Fruit fly (Drosophila melanogaster) whole organism, wandering third instar larva: Measurements from ENCODE around the gene MRG15.

ENCODE experiments used
- Abd-B ChIP-seq: fragments of >200 bp; optimal IDR thresholded peaks from 2 replicates; lab custom pipeline; 2017; ENCODE audit warnings: missing biosample characterization, missing genetic modification characterization
- CG32264 ChIP-seq: fragments of 200-800 bp; sonication (Bioruptor generic); optimal IDR thresholded peaks from 2 replicates; lab custom pipeline; 2016; ENCODE audit warnings: missing biosample characterization, missing genetic modification characterization
- CG9705 ChIP-seq: fragments of 200-800 bp; sonication (Bioruptor generic); optimal IDR thresholded peaks from 2 replicates; lab custom pipeline; 2018; ENCODE audit warnings: missing biosample characterization, mild to moderate bottlenecking, missing genetic modification characterization
- Dfd ChIP-seq: fragments of >200 bp; optimal IDR thresholded peaks from 2 replicates; lab custom pipeline; 2017; ENCODE audit warnings: missing biosample characterization, missing genetic modification characterization
- Dif ChIP-seq: fragments of 200-275, 200-300 bp; sonication (Bioruptor generic); optimal IDR thresholded peaks from 2 replicates; lab custom pipeline; 2018; ENCODE audit warnings: missing biosample characterization, missing genetic modification characterization; ENCODE audit not compliant: partially characterized antibody
- GATAd ChIP-seq: sonication (Bioruptor generic); optimal IDR thresholded peaks from 2 replicates; lab custom pipeline; 2016; ENCODE audit warnings: missing biosample characterization, missing genetic modification characterization
- HLH106 ChIP-seq: fragments of 200-800 bp; optimal IDR thresholded peaks from 3 replicates; lab custom pipeline; 2019; ENCODE audit warnings: missing biosample characterization, mild to moderate bottlenecking, missing genetic modification characterization, moderate library complexity
- Hnf4 ChIP-seq: fragments of 200-800 bp; sonication (Bioruptor generic); optimal IDR thresholded peaks from 2 replicates; lab custom pipeline; 2016; ENCODE audit warnings: missing biosample characterization, mild to moderate bottlenecking, missing genetic modification characterization
- Hr78 ChIP-seq: fragments of >200 bp; optimal IDR thresholded peaks from 2 replicates; lab custom pipeline; 2017; ENCODE audit warnings: missing biosample characterization, missing genetic modification characterization
- Hr83 ChIP-seq: fragments of 200-300 bp; sonication (Bioruptor generic); optimal IDR thresholded peaks from 2 replicates; lab custom pipeline; 2016; ENCODE audit warnings: missing biosample characterization, mild to moderate bottlenecking, missing genetic modification characterization, moderate library complexity; ENCODE audit not compliant: poor library complexity, severe bottlenecking
- Mio ChIP-seq: sonication (Bioruptor generic); optimal IDR thresholded peaks from 2 replicates; lab custom pipeline; 2016; ENCODE audit warnings: missing biosample characterization, missing genetic modification characterization
- Myc ChIP-seq: fragments of >200 bp; optimal IDR thresholded peaks from 2 replicates; lab custom pipeline; 2017
- N ChIP-seq: fragments of >200 bp; optimal IDR thresholded peaks from 2 replicates; lab custom pipeline; 2018; ENCODE audit warnings: missing biosample characterization, missing external identifiers, missing genetic modification characterization
- OdsH ChIP-seq: fragments of 200-800 bp; sonication (Bioruptor generic); optimal IDR thresholded peaks from 2 replicates; lab custom pipeline; 2016; ENCODE audit warnings: missing biosample characterization, mild to moderate bottlenecking, missing genetic modification characterization
- Rel ChIP-seq, 2 experiments: fragments of 200-800 bp; sonication (Bioruptor generic) in 1 of 2; optimal IDR thresholded peaks; 2 replicates in 1 of 2; 3 replicates in 1 of 2; lab custom pipeline; 2016 to 2019; ENCODE audit warnings: mild to moderate bottlenecking in 2 of 2, missing biosample characterization in 2 of 2, missing genetic modification characterization in 2 of 2, moderate library complexity in 1 of 2
- Sp1 ChIP-seq: fragments of 200-800 bp; sonication (Bioruptor generic); optimal IDR thresholded peaks from 3 replicates; lab custom pipeline; 2019; ENCODE audit warnings: missing biosample characterization, mild to moderate bottlenecking, missing genetic modification characterization, moderate library complexity
- Vsx2 ChIP-seq: fragments of 200-300, 225-300 bp; sonication (Bioruptor generic); optimal IDR thresholded peaks from 2 replicates; lab custom pipeline; 2018; ENCODE audit warnings: missing biosample characterization, missing genetic modification characterization; ENCODE audit not compliant: partially characterized antibody
- dl ChIP-seq, 2 experiments: fragments of 175-275, 200-275 bp in 1 of 2; fragments of 200-275 bp in 1 of 2; sonication (Bioruptor generic); optimal IDR thresholded peaks; lab custom pipeline; 2018; ENCODE audit warnings: mild to moderate bottlenecking in 2 of 2, missing biosample characterization in 2 of 2, missing genetic modification characterization in 2 of 2, moderate library complexity in 2 of 2; ENCODE audit not compliant: partially characterized antibody in 2 of 2, insufficient read depth in 1 of 2
- dmrt93B ChIP-seq: fragments of 200-800 bp; sonication (Bioruptor generic); optimal IDR thresholded peaks from 2 replicates; lab custom pipeline; 2018; ENCODE audit warnings: missing biosample characterization, mild to moderate bottlenecking, missing genetic modification characterization
- ey ChIP-seq: fragments of 200-800 bp; sonication (Bioruptor generic); optimal IDR thresholded peaks from 2 replicates; lab custom pipeline; 2016; ENCODE audit warnings: missing biosample characterization, missing genetic modification characterization
- foxo ChIP-seq, 2 experiments: fragments of 200-800 bp; sonication (Bioruptor generic); optimal IDR thresholded peaks; 2 replicates in 1 of 2; 3 replicates in 1 of 2; lab custom pipeline; 2016 to 2017; ENCODE audit warnings: missing biosample characterization in 2 of 2, missing genetic modification characterization in 2 of 2
- fru ChIP-seq: fragments of 200-800 bp; sonication (Bioruptor generic); optimal IDR thresholded peaks from 3 replicates; lab custom pipeline; 2016; ENCODE audit warnings: missing biosample characterization, mild to moderate bottlenecking, missing genetic modification characterization
- h ChIP-seq: fragments of 200-800 bp; sonication (Bioruptor generic); optimal IDR thresholded peaks from 3 replicates; lab custom pipeline; 2016; ENCODE audit warnings: missing biosample characterization, mild to moderate bottlenecking, missing genetic modification characterization
- jim ChIP-seq: fragments of 175-275, 200-325 bp; sonication (Bioruptor generic); optimal IDR thresholded peaks from 2 replicates; lab custom pipeline; 2016; ENCODE audit warnings: missing biosample characterization, mild to moderate bottlenecking, missing genetic modification characterization
- lola ChIP-seq: fragments of >200 bp; optimal IDR thresholded peaks from 2 replicates; lab custom pipeline; 2017; ENCODE audit warnings: missing biosample characterization, missing genetic modification characterization
- pan ChIP-seq: fragments of >200 bp; optimal IDR thresholded peaks from 2 replicates; lab custom pipeline; 2017
- psq ChIP-seq: fragments of 200-800 bp; sonication (Bioruptor generic); optimal IDR thresholded peaks from 3 replicates; lab custom pipeline; 2017; ENCODE audit warnings: missing biosample characterization, mild to moderate bottlenecking, missing genetic modification characterization, moderate library complexity
- sage ChIP-seq: fragments of 200-800 bp; sonication (Bioruptor generic); optimal IDR thresholded peaks from 2 replicates; lab custom pipeline; 2016; ENCODE audit warnings: missing biosample characterization, mild to moderate bottlenecking, missing genetic modification characterization
- sv ChIP-seq: fragments of 200-800 bp; sonication (Bioruptor generic); optimal IDR thresholded peaks from 3 replicates; lab custom pipeline; 2016; ENCODE audit warnings: missing biosample characterization, missing genetic modification characterization
- usp ChIP-seq: fragments of >200 bp; optimal IDR thresholded peaks from 2 replicates; lab custom pipeline; 2017; ENCODE audit warnings: missing biosample characterization, missing genetic modification characterization
- woc ChIP-seq: sonication (Bioruptor generic); optimal IDR thresholded peaks from 2 replicates; lab custom pipeline; 2016; ENCODE audit warnings: missing biosample characterization, mild to moderate bottlenecking, missing genetic modification characterization

MRG15 gene

DNA sequence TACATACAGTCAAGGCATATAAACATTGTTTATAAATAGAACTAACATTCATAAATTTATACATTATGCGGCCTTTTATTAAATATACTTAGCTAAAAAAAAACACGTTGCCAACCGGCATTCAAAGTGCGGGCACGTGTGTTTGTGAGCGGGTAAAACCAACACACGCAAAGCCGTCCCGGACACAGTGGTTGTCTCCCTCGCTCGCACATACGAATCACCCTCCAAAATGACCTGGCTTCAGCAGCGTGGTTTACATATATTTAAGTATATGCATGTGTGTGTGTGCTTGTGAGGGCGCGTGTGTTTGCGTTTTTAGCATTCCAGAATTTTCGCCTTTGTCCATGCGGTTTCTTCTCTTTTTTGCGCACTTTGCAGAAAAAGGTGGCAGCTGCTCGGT lies 34.5 kb downstream of the MRG15 start (continued):
- TF ChIP-seq Hr83 (no peak), HLH106 (tag; lab: Kevin White, UChicago) (no peak), CG32264 (GFP tag; lab: Kevin White, UChicago) (peak; percentile 30), OdsH (GFP tag; lab: Kevin White, UChicago) (no peak), dl (GFP tag; optimal IDR thresholded peaks at IDR 0.05; lab: Kevin White, UChicago; ENCODE audit: insufficient read depth in 1 of 2, partially characterized antibody in 2 of 2) (no peak), Abd-B (no peak)

DNA sequence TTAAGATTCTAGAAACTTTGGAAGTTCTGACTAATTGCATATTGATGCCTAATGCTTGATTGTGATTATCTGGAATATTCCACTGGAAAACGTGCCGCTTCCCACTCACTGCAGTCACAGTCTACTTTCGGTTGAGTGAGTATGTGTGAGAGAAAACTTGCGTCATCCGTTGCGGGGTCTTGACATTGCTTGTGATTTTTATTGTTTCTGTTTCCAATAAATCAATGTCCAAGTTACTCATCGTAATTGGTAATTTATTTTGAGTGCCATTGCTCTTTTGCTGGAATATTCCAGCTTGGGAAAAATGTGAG lies 34.9 kb downstream of the MRG15 start:
- TF ChIP-seq Sp1 (no peak), CG32264 (GFP tag; lab: Kevin White, UChicago) (no peak), Mio (GFP tag; lab: Kevin White, UChicago) (no peak), jim (GFP tag; lab: Kevin White, UChicago) (no peak), Dfd (GFP tag; lab: Kevin White, UChicago) (no peak), OdsH (GFP tag; lab: Kevin White, UChicago) (no peak), CG9705 (GFP tag; lab: Kevin White, UChicago) (no peak), Myc (lab: Kevin White, UChicago) (no peak), Rel (GFP tag; optimal IDR thresholded peaks at IDR 0.05; lab: Kevin White, UChicago) (no peak), Rel (tag; optimal IDR thresholded peaks at IDR 0.05; lab: Kevin White, UChicago) (no peak), ey (GFP tag; lab: Kevin White, UChicago) (no peak), sv (GFP tag; lab: Kevin White, UChicago) (no peak)
- TF ChIP-seq, all 38 proteins: peak for 0

- peak; percentile 64 for TF ChIP-seq Hnf4
- peak; percentile 46 for TF ChIP-seq Sp1
- TF ChIP-seq ey (GFP tag; lab: Kevin White, UChicago), result peak; percentile 60
- peak; percentile 72 for TF ChIP-seq woc (GFP tag; lab: Kevin White, UChicago)
- peak; percentile 64 for TF ChIP-seq Vsx2 (GFP tag; lab: Kevin White, UChicago)
- peak; percentile 79 for TF ChIP-seq HLH106 (tag; lab: Kevin White, UChicago)
- TF ChIP-seq h (GFP tag; lab: Kevin White, UChicago), result peak; percentile 54
- TF ChIP-seq jim (GFP tag; lab: Kevin White, UChicago), result peak; percentile 24
- TF ChIP-seq Dfd (GFP tag; lab: Kevin White, UChicago), result no peak
- TF ChIP-seq Abd-B, result no peak
- TF ChIP-seq Hr78, result peak; percentile 46
- peak; percentile 68 for TF ChIP-seq Dif (GFP tag; lab: Kevin White, UChicago)
- peak in 1 of 2 experiments; percentile 9 for TF ChIP-seq foxo (GFP tag; optimal IDR thresholded peaks at IDR 0.05; lab: Kevin White, UChicago)
- peak; percentile 54 for TF ChIP-seq CG9705 (GFP tag; lab: Kevin White, UChicago)
- peak; percentile 5 for TF ChIP-seq Hr83
- no peak for TF ChIP-seq GATAd (GFP tag; lab: Kevin White, UChicago)
- peak; percentile 68 for TF ChIP-seq dmrt93B (GFP tag; lab: Kevin White, UChicago)
- peak; percentile 64 for TF ChIP-seq sv (GFP tag; lab: Kevin White, UChicago)
- no peak for TF ChIP-seq usp (GFP tag; lab: Kevin White, UChicago)
- TF ChIP-seq N (GFP tag; lab: Kevin White, UChicago), result peak; percentile 92
- TF ChIP-seq Myc (lab: Kevin White, UChicago), result no peak
- TF ChIP-seq OdsH (GFP tag; lab: Kevin White, UChicago), result peak; percentile 32
- TF ChIP-seq pan (lab: Kevin White, UChicago), result no peak
- TF ChIP-seq Rel (GFP tag; optimal IDR thresholded peaks at IDR 0.05; lab: Kevin White, UChicago), result no peak
- peak; percentile 4 for TF ChIP-seq Rel (tag; optimal IDR thresholded peaks at IDR 0.05; lab: Kevin White, UChicago)
Measured at dm6 chr3R:15242186-15243045, 35.5 kb downstream of the MRG15 start, which contains the start of the genes tefu and Hsc70-4. Gene tefu (minus strand): TSS chr3R:15242236. Gene Hsc70-4 (plus strand): TSS chr3R:15242687.

DNA sequence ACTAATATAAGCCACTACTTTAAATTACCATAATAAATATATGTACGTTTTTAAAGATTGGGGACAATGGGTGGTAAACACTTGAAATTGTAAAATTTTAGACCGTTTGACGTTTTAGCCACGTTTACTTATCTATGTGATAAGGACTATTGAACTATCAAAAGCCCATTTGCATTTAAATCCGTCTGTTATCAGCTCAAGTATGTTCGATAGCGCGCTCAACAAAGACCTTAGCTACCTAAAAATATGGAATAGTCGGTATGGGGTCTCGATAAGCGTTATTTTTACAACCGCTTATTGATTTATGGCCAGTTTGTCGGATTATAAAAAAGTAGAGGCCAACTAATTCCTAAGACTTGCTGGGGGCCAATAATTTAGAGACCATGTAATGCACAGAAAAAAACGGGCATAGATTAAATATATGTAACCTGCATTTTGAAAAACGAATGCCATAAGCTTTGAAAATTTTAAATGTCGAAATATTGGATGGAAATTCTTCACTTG lies 46.2 kb downstream of the MRG15 start:
- no peak for TF ChIP-seq lola (GFP tag; lab: Kevin White, UChicago)
- TF ChIP-seq Sp1, result no peak
- no peak for TF ChIP-seq Rel (GFP tag; optimal IDR thresholded peaks at IDR 0.05; lab: Kevin White, UChicago)
- TF ChIP-seq Rel (tag; optimal IDR thresholded peaks at IDR 0.05; lab: Kevin White, UChicago), result no peak
- no peak for TF ChIP-seq dmrt93B (GFP tag; lab: Kevin White, UChicago)
- no peak for TF ChIP-seq ey (GFP tag; lab: Kevin White, UChicago)
- no peak for TF ChIP-seq CG32264 (GFP tag; lab: Kevin White, UChicago)
- no peak for TF ChIP-seq sage (GFP tag; lab: Kevin White, UChicago)
- TF ChIP-seq fru (GFP tag; lab: Kevin White, UChicago), result no peak
- TF ChIP-seq Hnf4, result no peak
- no peak for TF ChIP-seq usp (GFP tag; lab: Kevin White, UChicago)
- no peak for TF ChIP-seq jim (GFP tag; lab: Kevin White, UChicago)
- TF ChIP-seq CG9705 (GFP tag; lab: Kevin White, UChicago), result no peak
- no peak for TF ChIP-seq Abd-B
- no peak for TF ChIP-seq pan (lab: Kevin White, UChicago)
- TF ChIP-seq foxo (GFP tag; optimal IDR thresholded peaks at IDR 0.05; lab: Kevin White, UChicago), result no peak
- no peak for TF ChIP-seq OdsH (GFP tag; lab: Kevin White, UChicago)
- TF ChIP-seq psq (GFP tag; lab: Kevin White, UChicago), result no peak
- TF ChIP-seq N (GFP tag; lab: Kevin White, UChicago), result no peak
- TF ChIP-seq dl (GFP tag; optimal IDR thresholded peaks at IDR 0.05; lab: Kevin White, UChicago; ENCODE audit: insufficient read depth in 1 of 2, partially characterized antibody in 2 of 2), result no peak
- TF ChIP-seq Dfd (GFP tag; lab: Kevin White, UChicago), result no peak
